Fruit fly (Drosophila melanogaster): ENCODE results near the gene Femcoat.

The Femcoat gene

DNA sequence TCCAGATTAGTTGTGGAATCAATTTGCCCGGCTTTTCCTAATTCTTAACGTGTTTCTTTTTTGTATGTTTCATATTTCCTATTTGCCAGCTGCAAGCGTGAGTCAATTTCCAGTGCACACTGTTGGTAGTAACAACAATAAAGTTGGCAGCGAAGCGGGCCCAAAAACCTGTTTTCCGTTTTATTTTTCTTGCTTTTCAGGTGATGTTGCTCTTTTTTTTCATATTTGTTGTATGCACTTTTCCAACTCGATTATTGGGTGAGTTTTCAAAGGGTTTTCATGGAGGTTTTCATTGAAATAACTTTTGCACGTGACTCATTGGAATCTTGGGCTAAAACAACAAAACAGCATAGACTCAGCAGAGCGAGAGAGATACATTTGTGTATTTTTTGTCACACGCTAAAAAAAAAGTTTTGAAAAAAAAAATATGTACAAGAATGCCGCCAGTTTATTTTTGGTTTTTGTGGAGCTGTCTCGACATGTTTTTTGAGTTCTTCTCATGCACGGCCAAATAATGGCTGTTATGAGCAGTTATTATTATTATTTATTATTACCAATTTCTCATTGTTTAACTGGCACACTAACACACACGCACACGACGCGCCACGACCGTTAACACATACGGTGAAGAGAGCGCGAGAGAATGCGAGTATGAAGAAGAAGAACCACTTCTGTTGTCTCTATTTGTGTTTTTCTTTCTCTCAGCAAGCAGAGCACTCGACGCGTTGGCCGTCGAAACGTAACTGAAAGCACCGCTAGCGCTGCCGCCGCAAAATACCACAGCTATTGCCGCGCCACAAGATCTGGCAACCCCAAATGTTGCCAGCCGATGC is 37.1 kb downstream of the Femcoat start, which contains the start of gene Fas2 (continued):
- no peak for TF ChIP-seq danr (GFP tag; IDR thresholded peaks at IDR 0.05)
- no peak for TF ChIP-seq CG10431 (GFP tag; optimal IDR thresholded peaks at IDR 0.05)
- peak; percentile 39 for TF ChIP-seq btn (GFP tag; optimal IDR thresholded peaks at IDR 0.05)
- no peak for TF ChIP-seq ranshi (GFP tag; IDR thresholded peaks at IDR 0.05)
- TF ChIP-seq gem (tag; optimal IDR thresholded peaks at IDR 0.05) = peak; percentile 50
- TF ChIP-seq lov (optimal IDR thresholded peaks at IDR 0.05) = no peak
- no peak for TF ChIP-seq lov (GFP tag; IDR thresholded peaks at IDR 0.05)
- no peak for TF ChIP-seq CoRest (tag; optimal IDR thresholded peaks at IDR 0.05)
- no peak for TF ChIP-seq Stat92E (GFP tag; optimal IDR thresholded peaks at IDR 0.05)
- peak; percentile 33 for TF ChIP-seq lilli (GFP tag; optimal IDR thresholded peaks at IDR 0.05)
- peak; percentile 23; the same call in 1 of the 3 replicates for TF ChIP-seq B-H1 (GFP tag; IDR thresholded peaks at IDR 0.05)
- TF ChIP-seq sens-2 (GFP tag; IDR thresholded peaks at IDR 0.05) = 0 out of 2 replicates have a peak, but pooled peaks have one; percentile 37
- TF ChIP-seq chm (GFP tag; IDR thresholded peaks at IDR 0.05) = peak; percentile 86
- TF ChIP-seq en (GFP tag; optimal IDR thresholded peaks at IDR 0.05) = no peak
- TF ChIP-seq luna (GFP tag; optimal IDR thresholded peaks at IDR 0.05) = no peak
- TF ChIP-seq Tbp (GFP tag; optimal IDR thresholded peaks at IDR 0.05) = no peak
- TF ChIP-seq ro (GFP tag; IDR thresholded peaks at IDR 0.05) = no peak
- no peak for TF ChIP-seq CG34224 (GFP tag; IDR thresholded peaks at IDR 0.05; ENCODE audit: partially characterized antibody)
- peak; percentile 51 for TF ChIP-seq CG17829 (tag; optimal IDR thresholded peaks at IDR 0.05)
- peak; percentile 61 for TF ChIP-seq gro (GFP tag; optimal IDR thresholded peaks at IDR 0.05)
- no peak for TF ChIP-seq tio (GFP tag; optimal IDR thresholded peaks at IDR 0.05)
- no peak for TF ChIP-seq CG30020 (tag; optimal IDR thresholded peaks at IDR 0.05)
- TF ChIP-seq CG6813 (GFP tag; optimal IDR thresholded peaks at IDR 0.05) = peak; percentile 28
- peak; percentile 27 for TF ChIP-seq CG8089 (GFP tag; optimal IDR thresholded peaks at IDR 0.05)
- TF ChIP-seq kni (GFP tag; optimal IDR thresholded peaks at IDR 0.05) = peak; percentile 46
- no peak for TF ChIP-seq CkIIα-i1 (GFP tag; IDR thresholded peaks at IDR 0.05)
- TF ChIP-seq twi (tag; optimal IDR thresholded peaks at IDR 0.05) = no peak
- peak; percentile 72 for TF ChIP-seq CG9437 (GFP tag; optimal IDR thresholded peaks at IDR 0.05)
- peak; percentile 58 for TF ChIP-seq odd (GFP tag; optimal IDR thresholded peaks at IDR 0.05)
- TF ChIP-seq CG4404 (GFP tag; IDR thresholded peaks at IDR 0.05) = no peak
- TF ChIP-seq ac (GFP tag; optimal IDR thresholded peaks at IDR 0.05) = peak; percentile 59
- no peak for TF ChIP-seq Mes4 (GFP tag; optimal IDR thresholded peaks at IDR 0.05)
- no peak for TF ChIP-seq ham (GFP tag; IDR thresholded peaks at IDR 0.05)
- TF ChIP-seq bcd (GFP tag; optimal IDR thresholded peaks at IDR 0.05) = peak; percentile 23
- TF ChIP-seq toy (GFP tag; IDR thresholded peaks at IDR 0.05) = no peak
- peak; percentile 53 for TF ChIP-seq Ada2b (GFP tag; IDR thresholded peaks at IDR 0.05)
- no peak for TF ChIP-seq CG8281 (tag; optimal IDR thresholded peaks at IDR 0.05)
- TF ChIP-seq CG3065 (GFP tag; optimal IDR thresholded peaks at IDR 0.05) = no peak
- TF ChIP-seq CG14710 (tag; optimal IDR thresholded peaks at IDR 0.05) = peak; percentile 8
- no peak for TF ChIP-seq ato (GFP tag; IDR thresholded peaks at IDR 0.05; ENCODE audit: partially characterized antibody)
- no peak for TF ChIP-seq croc (GFP tag; conservative IDR thresholded peaks at IDR 0.05)
- TF ChIP-seq CG6791 (GFP tag; IDR thresholded peaks at IDR 0.05; ENCODE audit: partially characterized antibody) = peak; percentile 62; the same call in 1 of the 3 replicates
- TF ChIP-seq nerfin-1 (tag; optimal IDR thresholded peaks at IDR 0.05) = peak; percentile 57
- no peak for TF ChIP-seq CG12236 (GFP tag; optimal IDR thresholded peaks at IDR 0.05)
- no peak for TF ChIP-seq CG4820 (GFP tag; optimal IDR thresholded peaks at IDR 0.05)
- TF ChIP-seq CG17802 (tag; optimal IDR thresholded peaks at IDR 0.05) = no peak
- TF ChIP-seq Trl (optimal IDR thresholded peaks at IDR 0.05) = peak; percentile 48 to 55
- peak; percentile 48 for TF ChIP-seq Trl (GFP tag; optimal IDR thresholded peaks at IDR 0.05)
- no peak for TF ChIP-seq pb (GFP tag; optimal IDR thresholded peaks at IDR 0.05)
- peak; percentile 31 for TF ChIP-seq HHEX (GFP tag; optimal IDR thresholded peaks at IDR 0.05)
